Fruit fly (Drosophila melanogaster) S2 (cell line): ENCODE data around the gene Clp.

Experiments used
- CG8478 ChIP-seq: fragments of >200 bp; optimal IDR thresholded peaks from 2 replicates; lab custom pipeline; 2018
- CTCF ChIP-seq, 2 experiments: fragments of >200 bp; optimal IDR thresholded peaks; 2 replicates each; lab custom pipeline; 2018

Gene Clp

DNA sequence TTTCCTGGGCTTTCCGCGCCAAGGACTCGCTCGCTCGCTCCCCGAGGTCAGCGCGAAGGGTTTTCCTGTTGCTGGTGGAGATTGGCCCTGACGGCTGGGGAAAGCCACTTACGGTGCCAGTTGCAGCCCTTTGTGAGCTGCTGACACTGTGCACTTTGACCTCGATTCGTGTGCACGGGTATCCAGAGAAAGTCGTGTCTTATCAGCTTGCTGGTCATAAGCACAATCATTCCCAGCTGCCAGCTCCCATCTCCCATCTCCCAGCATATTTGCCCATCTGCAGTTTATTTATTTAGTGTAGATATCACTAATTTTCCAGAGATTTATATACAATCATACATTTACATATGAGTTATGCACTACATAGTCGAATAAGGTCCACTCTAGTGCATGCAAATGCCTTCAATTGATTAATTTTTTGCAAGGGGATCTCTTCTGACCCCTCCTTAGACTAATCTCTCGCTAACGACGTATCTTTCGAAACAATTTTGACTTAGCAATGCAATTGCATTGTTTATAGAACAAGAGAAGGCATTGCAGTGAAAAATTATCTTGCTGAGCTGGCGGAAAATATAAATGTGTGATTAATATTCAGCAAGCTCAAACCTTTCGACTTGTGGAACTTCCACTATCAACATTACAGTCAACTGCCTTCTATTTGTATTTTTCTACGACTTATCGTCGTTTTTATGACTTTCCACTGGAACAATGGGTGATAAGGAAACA lies 2.4 kb downstream of the Clp start:
- TF ChIP-seq CTCF (optimal IDR thresholded peaks at IDR 0.05; lab: Kevin White, UChicago), result no peak
- no peak for TF ChIP-seq CG8478 (lab: Kevin White, UChicago)

dm6 chr2L:825768-826263 lies 6.1 kb downstream of the Clp start, which contains the start of the genes CG3862 and dock:
TSS of gene CG3862 (minus strand) at chr2L:825861.
TSS of gene dock (plus strand) at chr2L:825969.
- TF ChIP-seq CTCF (optimal IDR thresholded peaks at IDR 0.05; lab: Kevin White, UChicago), result peak; percentile 59 to 65
- no peak for TF ChIP-seq CG8478 (lab: Kevin White, UChicago)

DNA sequence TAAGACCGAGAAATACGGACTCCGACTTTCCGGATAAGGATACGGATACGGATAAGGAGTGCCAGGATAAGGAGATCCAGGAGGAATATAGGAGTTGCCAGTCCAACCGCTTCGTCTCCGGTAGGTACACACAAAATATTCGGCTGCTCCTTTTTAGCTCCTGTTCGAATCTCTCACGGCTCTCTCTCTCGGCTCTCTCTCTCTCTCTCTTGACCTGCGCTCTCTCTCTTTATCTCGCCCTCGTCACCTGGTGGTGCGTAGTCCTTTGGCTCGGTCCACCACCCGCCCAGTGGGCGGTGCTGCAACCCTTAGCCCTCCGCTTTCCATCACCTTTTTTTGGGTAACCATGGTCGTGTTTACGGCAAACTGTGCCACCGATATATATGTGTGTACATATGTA lies 6.6 kb downstream of the Clp start:
- no peak for TF ChIP-seq CTCF (optimal IDR thresholded peaks at IDR 0.05; lab: Kevin White, UChicago)
- TF ChIP-seq CG8478 (lab: Kevin White, UChicago), result no peak

DNA sequence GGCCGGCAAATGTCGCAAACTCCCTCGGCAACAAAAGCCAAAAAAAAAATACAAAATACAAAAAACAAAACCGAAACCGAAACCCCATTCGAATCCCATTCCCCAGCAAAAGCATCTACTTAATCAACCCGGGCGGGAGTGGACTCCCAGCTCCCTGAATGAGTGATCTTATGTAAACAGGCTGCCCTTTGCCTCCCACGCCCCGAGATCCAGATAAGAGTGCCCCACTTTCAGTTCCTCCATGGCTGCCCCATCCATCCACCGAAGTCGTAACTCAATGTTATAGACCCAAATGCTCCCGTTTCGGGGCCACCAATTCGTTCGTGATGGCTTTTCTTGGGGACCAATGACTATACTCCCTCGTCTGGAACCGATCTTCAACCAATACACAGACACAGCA lies 7.3 kb downstream of the Clp start:
- TF ChIP-seq CG8478 (lab: Kevin White, UChicago), result no peak
- TF ChIP-seq CTCF (optimal IDR thresholded peaks at IDR 0.05; lab: Kevin White, UChicago), result no peak

DNA sequence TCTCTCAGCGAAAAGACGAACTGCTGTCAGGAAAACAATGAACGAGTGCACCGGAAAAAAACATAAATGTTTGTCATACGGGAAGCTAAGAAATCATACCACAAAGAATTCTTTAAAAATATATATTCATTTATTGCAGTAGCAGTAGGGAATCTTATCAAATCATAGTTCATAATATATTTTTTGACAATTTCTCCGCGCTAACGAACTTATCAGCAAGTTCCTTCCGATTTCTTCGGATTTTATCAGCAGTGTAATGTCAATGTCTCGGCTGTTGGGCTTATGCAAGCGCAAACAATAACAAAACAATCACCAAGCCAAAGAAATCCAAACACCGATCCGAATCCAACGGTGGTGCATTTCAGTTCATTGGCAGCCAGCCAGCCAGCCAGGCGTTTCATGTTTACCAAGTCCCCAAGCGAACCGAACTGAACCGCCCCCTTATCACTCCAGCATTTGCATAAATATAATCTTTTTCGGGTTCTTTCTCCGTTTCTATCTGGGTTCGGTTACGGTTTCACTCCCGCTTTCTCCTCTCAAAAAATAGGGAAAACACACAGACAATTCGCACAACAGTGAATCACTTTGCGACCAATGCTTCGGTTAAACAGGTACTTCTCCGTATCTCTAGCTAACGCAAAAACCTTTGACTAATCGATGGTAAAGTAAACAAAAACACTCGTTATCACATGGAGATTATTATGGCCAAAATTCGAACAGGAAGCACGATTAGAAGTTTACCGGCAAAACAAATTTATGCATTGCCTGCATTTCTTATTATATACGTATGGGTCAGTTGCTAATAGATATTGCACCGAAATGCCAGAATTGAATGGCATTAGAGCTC lies 8.0 kb downstream of the Clp start:
- TF ChIP-seq CG8478 (lab: Kevin White, UChicago), result no peak
- no peak for TF ChIP-seq CTCF (optimal IDR thresholded peaks at IDR 0.05; lab: Kevin White, UChicago)

DNA sequence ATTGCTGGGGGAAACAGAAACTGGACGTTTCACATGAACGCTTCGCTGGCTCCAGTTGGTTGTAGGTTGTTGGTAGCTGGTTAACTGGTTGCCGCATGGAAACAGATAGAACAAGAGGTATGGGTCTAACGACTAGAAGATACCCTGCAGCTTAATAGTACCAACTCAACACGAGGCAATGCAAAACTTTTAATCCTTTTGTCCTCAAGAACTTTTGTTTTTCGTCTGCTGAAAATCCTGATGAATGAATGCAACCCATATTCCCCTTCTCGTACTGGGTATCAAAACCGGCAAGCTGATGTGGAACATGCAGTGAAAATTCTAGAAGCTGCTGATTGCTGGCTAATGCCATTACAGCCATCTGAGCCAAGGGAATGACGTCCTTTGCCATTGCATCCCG lies 18.2 kb downstream of the Clp start:
- TF ChIP-seq CTCF (optimal IDR thresholded peaks at IDR 0.05; lab: Kevin White, UChicago) (no peak), CG8478 (lab: Kevin White, UChicago) (no peak)

DNA sequence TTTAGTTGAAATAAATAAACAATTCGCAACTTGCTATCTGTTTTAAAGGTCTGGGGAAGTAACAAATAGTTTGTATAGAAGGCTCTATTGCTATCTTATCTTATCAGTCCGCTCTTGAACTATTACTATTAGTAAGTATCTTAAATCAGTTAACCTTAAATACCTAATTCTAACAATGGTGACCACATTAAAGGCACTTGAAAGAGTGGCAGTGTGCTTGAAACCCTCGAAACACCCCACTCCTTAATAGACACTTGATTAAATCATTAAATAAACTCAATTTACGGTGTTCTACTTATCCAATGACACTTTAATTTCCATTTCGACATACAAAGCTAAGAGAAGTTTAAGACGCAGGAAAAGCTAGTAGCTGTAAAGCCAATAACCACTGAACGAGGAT lies 19.0 kb downstream of the Clp start:
- no peak for TF ChIP-seq CG8478 (lab: Kevin White, UChicago)
- no peak for TF ChIP-seq CTCF (optimal IDR thresholded peaks at IDR 0.05; lab: Kevin White, UChicago)

DNA sequence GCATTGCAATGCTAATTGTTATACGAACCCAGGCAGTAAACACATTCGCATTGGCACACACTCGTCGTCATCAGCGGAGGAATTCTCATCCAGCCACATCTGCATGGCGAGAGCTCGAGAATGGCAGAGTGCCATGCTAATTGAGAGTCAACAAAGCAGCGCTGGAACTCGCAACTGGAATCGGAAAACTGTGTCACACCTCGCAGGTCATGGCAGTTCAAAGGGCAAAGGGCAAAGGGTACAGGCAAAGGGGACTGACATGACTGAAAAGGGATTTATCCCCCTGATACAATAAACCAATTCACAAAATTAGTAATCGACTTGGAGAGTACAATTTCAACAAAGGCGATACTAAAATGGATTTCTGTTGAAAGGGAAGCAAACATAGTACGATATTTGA lies 20.3 kb downstream of the Clp start:
- TF ChIP-seq CG8478 (lab: Kevin White, UChicago) (no peak), CTCF (optimal IDR thresholded peaks at IDR 0.05; lab: Kevin White, UChicago) (no peak)

DNA sequence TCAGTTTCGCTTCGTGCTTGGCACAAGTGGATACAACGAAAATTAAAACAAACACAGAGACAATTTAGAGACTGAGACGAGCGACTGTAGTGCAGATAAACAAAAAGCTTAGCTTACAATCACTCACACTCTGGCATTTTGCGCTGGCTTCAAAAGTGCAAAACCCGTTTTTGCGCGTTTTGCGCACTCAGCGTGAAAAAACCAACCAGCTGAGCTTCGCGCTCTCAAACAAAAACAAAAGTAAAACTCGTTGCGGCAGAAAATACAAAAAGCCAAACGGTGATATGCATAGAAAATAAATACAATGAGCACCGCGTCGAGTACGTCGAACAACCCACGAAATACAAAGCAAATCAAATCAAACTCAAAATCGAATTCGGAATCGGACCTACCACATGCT lies 21.0 kb downstream of the Clp start:
- TF ChIP-seq CG8478 (lab: Kevin White, UChicago) (no peak), CTCF (optimal IDR thresholded peaks at IDR 0.05; lab: Kevin White, UChicago) (no peak)

dm6 chr2L:841708-842107 lies 21.9 kb downstream of the Clp start:
- TF ChIP-seq CG8478 (lab: Kevin White, UChicago), result no peak
- TF ChIP-seq CTCF (optimal IDR thresholded peaks at IDR 0.05; lab: Kevin White, UChicago), result no peak

DNA sequence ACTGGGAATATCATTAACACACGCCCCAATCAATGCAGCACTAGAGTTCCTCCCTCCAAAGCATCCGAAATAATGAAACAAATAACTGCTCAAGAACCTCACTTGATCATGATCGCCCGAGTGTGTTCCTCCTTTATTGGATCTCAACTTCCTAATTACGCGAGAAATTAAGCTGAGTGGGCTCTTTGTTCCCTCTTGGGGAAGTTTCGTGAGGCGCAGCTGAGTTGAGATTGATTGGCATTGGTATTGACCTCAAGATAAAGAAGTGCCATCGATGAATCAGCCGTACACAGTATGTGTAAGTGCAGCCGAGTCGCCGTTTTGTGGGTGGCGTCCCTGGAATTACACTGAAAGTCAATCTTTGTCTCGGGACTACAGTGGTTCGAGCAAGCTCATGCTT lies 23.1 kb downstream of the Clp start:
- no peak for TF ChIP-seq CG8478 (lab: Kevin White, UChicago)
- TF ChIP-seq CTCF (optimal IDR thresholded peaks at IDR 0.05; lab: Kevin White, UChicago), result no peak

DNA sequence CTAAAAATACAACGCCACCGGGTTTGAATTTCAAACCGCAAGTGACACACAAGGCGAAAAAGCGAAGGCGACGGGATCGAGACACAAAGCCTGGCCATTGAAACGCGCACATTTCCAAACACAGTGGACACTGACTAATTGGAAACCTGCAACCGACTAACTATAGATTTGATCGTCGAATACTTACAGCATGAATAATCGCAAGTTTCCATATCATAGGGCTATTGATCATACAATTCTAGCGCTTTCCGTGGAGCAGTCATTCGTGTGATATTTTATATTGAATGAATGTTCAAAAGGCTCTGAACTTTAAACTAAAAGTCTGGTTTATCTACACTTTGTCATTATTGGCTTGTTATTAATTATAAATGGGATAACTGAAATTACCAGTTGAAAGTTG lies 23.5 kb downstream of the Clp start:
- TF ChIP-seq CTCF (optimal IDR thresholded peaks at IDR 0.05; lab: Kevin White, UChicago), result no peak
- TF ChIP-seq CG8478 (lab: Kevin White, UChicago), result no peak

DNA sequence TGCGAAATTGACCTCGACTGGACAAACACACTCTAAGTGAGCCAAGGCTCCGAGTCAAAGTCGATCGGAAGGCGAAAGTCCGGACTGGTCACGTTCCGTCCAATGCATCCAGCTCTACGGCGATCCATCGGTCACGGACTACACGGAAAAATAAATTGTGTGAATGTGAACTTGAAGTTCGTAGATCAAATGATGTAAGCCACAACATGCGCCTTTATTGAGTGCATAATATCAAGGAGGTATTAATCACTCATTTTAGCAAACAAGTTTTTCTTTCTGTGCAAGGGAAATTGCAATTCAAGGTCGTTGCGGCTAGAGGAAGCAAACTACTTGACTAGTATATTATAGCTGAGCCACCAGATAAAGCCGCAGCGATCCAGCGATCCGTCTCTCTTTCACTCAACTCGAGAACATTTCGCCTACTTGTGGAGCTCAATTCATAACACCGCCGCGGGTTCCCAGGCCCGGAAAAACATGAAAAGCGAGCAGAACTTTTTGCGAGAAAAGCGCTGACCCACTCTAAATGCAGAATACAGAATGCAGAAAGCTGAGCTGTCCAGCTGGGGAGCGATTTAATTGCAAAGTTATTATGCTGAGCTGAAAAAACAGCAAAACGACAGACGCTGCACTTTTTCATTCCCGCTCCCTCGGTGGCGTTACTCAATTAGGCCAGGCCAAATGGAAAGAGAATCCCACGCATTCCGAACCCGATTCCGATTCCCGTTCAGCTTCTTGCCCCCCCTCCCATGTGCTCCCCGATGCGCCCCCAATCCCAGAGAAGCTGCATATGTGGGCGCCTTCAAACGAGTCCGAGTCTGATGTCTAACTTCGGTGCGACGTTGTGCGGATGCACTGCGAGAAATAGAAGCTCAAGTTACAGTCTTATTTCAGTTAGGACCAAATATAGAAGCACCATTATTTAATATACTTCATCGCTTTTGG lies 24.4 kb downstream of the Clp start:
- TF ChIP-seq CTCF (optimal IDR thresholded peaks at IDR 0.05; lab: Kevin White, UChicago) (no peak), CG8478 (lab: Kevin White, UChicago) (no peak)

DNA sequence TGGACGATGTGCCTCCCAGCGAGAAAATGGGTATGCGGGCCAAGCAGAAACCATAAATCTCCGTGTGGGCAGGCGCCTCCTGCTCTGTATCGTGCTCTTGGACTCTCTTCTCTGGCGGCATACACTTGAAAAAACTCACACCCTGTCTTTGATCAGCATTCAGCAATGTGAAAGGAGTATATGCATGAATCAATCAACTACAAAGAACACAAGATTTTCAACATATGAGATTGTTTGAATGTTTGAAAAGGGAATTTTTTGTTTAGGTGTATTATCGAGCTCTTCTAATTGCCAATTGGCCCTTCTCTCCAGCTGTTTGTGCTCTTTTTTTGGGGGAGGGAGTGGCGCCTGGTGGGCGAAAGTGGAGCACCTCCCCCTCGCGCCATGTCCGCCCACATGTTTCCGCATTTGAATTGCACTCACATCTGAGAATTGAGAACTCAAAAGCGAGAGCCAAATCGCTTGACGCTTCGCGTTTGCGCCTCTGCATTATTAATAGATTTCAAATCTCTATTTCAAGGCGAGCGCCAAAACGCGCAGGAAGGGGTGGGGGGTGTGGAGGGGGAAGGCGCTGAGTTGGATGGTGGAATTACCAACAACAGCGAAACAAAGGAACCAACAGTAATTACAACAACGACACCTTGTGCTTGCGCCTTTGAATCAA lies 25.7 kb downstream of the Clp start:
- no peak for TF ChIP-seq CG8478 (lab: Kevin White, UChicago)
- TF ChIP-seq CTCF (optimal IDR thresholded peaks at IDR 0.05; lab: Kevin White, UChicago), result no peak
